Fruit fly (Drosophila melanogaster) S2 (cell line): ENCODE measurements around the gene Hus1-like.

Source experiments
- CG8478 ChIP-seq: fragments of >200 bp; optimal IDR thresholded peaks from 2 replicates; lab custom pipeline; 2018
- CTCF ChIP-seq, 2 experiments: fragments of >200 bp; optimal IDR thresholded peaks; 2 replicates each; lab custom pipeline; 2018

dm6 chr3R:4853504-4853903, 41.6 kb upstream of the Hus1-like start:
- TF ChIP-seq CG8478 (lab: Kevin White, UChicago) (no peak), CTCF (optimal IDR thresholded peaks at IDR 0.05; lab: Kevin White, UChicago) (no peak)
